Worm (Caenorhabditis elegans) whole organism, L2 larva: Measurements from ENCODE around the gene popl-1.

Source experiments
- R02D3.7 ChIP-seq: fragments of 150-350 bp; optimal IDR thresholded peaks from 2 replicates; lab custom pipeline; 2014; ENCODE audit warnings: missing biosample characterization, missing genetic modification characterization
- ZK546.5 ChIP-seq: sonication (generic microtip); optimal IDR thresholded peaks from 2 replicates; lab custom pipeline; 2017; ENCODE audit warnings: missing biosample characterization, missing genetic modification characterization
- ceh-16 ChIP-seq: fragments of 150-350 bp; optimal IDR thresholded peaks from 2 replicates; lab custom pipeline; 2014; ENCODE audit warnings: missing biosample characterization, missing genetic modification characterization
- elt-1 ChIP-seq: fragments of 150-350 bp; optimal IDR thresholded peaks from 2 replicates; lab custom pipeline; 2014; ENCODE audit warnings: missing biosample characterization, missing genetic modification characterization
- elt-3 ChIP-seq: sonication (generic microtip); optimal IDR thresholded peaks from 2 replicates; lab custom pipeline; 2017; ENCODE audit warnings: missing biosample characterization, missing genetic modification characterization
- lin-13 ChIP-seq: fragments of 150-350 bp; optimal IDR thresholded peaks from 2 replicates; lab custom pipeline; 2014; ENCODE audit warnings: missing biosample characterization, missing genetic modification reagents, missing genetic modification characterization
- lin-39 ChIP-seq: fragments of 150-350 bp; optimal IDR thresholded peaks from 2 replicates; lab custom pipeline; 2014; ENCODE audit warnings: missing biosample characterization, missing genetic modification reagents, missing genetic modification characterization
- lsy-2 ChIP-seq, 2 experiments: fragments of 150-350 bp in 1 of 2; sonication (generic microtip) in 1 of 2; optimal IDR thresholded peaks; 2 replicates each; lab custom pipeline; 2014 to 2017; ENCODE audit warnings: missing biosample characterization in 2 of 2, missing genetic modification characterization in 2 of 2
- nhr-21 ChIP-seq: fragments of 150-350 bp; optimal IDR thresholded peaks from 2 replicates; lab custom pipeline; 2014; ENCODE audit warnings: missing biosample characterization, missing genetic modification characterization
- nhr-23 ChIP-seq: fragments of 150-350 bp; optimal IDR thresholded peaks from 2 replicates; lab custom pipeline; 2014; ENCODE audit warnings: missing biosample characterization, missing genetic modification reagents, missing genetic modification characterization
- nhr-237 ChIP-seq: fragments of 150-350 bp; optimal IDR thresholded peaks from 2 replicates; lab custom pipeline; 2014; ENCODE audit warnings: missing biosample characterization, missing genetic modification characterization
- peb-1 ChIP-seq: fragments of 150-350 bp; optimal IDR thresholded peaks from 2 replicates; lab custom pipeline; 2014; ENCODE audit warnings: missing biosample characterization, missing genetic modification characterization
- unc-62 ChIP-seq: fragments of 150-350 bp; optimal IDR thresholded peaks from 2 replicates; lab custom pipeline; 2014; ENCODE audit warnings: missing biosample characterization, missing genetic modification reagents, missing genetic modification characterization
- ztf-1 ChIP-seq: fragments of 200-800 bp; sonication (Bioruptor generic); conservative IDR thresholded peaks from 2 replicates; pipeline ENCODE4 v1.3.6; 2022; ENCODE audit warnings: missing genetic modification characterization, missing compliant biosample characterization

ce11 chrIII:6380472-6380871 is 50.3 kb downstream of the popl-1 start, which contains the start of gene C16A3.5:
- no peak for TF ChIP-seq elt-1
- TF ChIP-seq R02D3.7 (tag; lab: Kevin White, UChicago) = no peak
- no peak for TF ChIP-seq lin-39 (tag; lab: Kevin White, UChicago)
- TF ChIP-seq elt-3 (tag; lab: Kevin White, UChicago) = no peak
- no peak for TF ChIP-seq nhr-21
- TF ChIP-seq ZK546.5 = no peak
- no peak for TF ChIP-seq ztf-1
- TF ChIP-seq peb-1 (tag; lab: Kevin White, UChicago) = no peak
- TF ChIP-seq ceh-16 (tag; lab: Kevin White, UChicago) = no peak
- no peak for TF ChIP-seq lin-13
- TF ChIP-seq nhr-23 (tag; lab: Kevin White, UChicago) = no peak
- TF ChIP-seq lsy-2 (tag; optimal IDR thresholded peaks at IDR 0.05; lab: Kevin White, UChicago) = no peak
- TF ChIP-seq nhr-237 (tag; lab: Kevin White, UChicago) = no peak
- no peak for TF ChIP-seq unc-62 (GFP tag; lab: Kevin White, UChicago)
